Fruit fly (Drosophila melanogaster) whole organism, pupa: ENCODE measurements around the gene CG17118.

Experiments used
- CG10348 ChIP-seq: fragments of 200-800 bp; sonication (Bioruptor generic); IDR thresholded peaks from 2 replicates; pipeline ENCODE4 v1.3.6; 2022; ENCODE audit warnings: missing biosample characterization, missing genetic modification characterization
- CG12605 ChIP-seq: fragments of 200-800 bp; sonication (Bioruptor generic); IDR thresholded peaks from 2 replicates; pipeline ENCODE4 v1.3.6; 2022; ENCODE audit warnings: missing biosample characterization, missing genetic modification characterization
- CG13204 ChIP-seq: fragments of 200-800 bp; sonication (Bioruptor generic); optimal IDR thresholded peaks from 2 replicates; lab custom pipeline; 2018; ENCODE audit warnings: missing biosample characterization, mild to moderate bottlenecking, missing genetic modification characterization, moderate library complexity
- CG14655 ChIP-seq: fragments of 200-800 bp; sonication (Bioruptor generic); optimal IDR thresholded peaks from 3 replicates; lab custom pipeline; 2017; ENCODE audit warnings: mild to moderate bottlenecking, missing biosample characterization, missing genetic modification reagents, missing genetic modification characterization
- CG15710 ChIP-seq: fragments of 200-800 bp; sonication (Bioruptor generic); optimal IDR thresholded peaks from 2 replicates; lab custom pipeline; 2018; ENCODE audit warnings: missing biosample characterization, mild to moderate bottlenecking, missing genetic modification characterization, moderate library complexity
- CG17806 ChIP-seq: fragments of 200-800 bp; sonication (Bioruptor generic); optimal IDR thresholded peaks from 2 replicates; lab custom pipeline; 2018; ENCODE audit warnings: missing biosample characterization, mild to moderate bottlenecking, missing genetic modification characterization, moderate library complexity
- CG32121 ChIP-seq: fragments of 200-800 bp; sonication (Bioruptor generic); IDR thresholded peaks from 2 replicates; pipeline ENCODE4 v1.3.6; 2022; ENCODE audit warnings: missing biosample characterization, missing genetic modification characterization
- CG34367 ChIP-seq: fragments of 200-800 bp; sonication (Bioruptor generic); optimal IDR thresholded peaks from 2 replicates; lab custom pipeline; 2018; ENCODE audit warnings: missing biosample characterization, mild to moderate bottlenecking, missing genetic modification characterization
- CG4496 ChIP-seq: fragments of 200-800 bp; sonication (Bioruptor generic); IDR thresholded peaks from 3 replicates; pipeline ENCODE4 v1.3.6; 2022; ENCODE audit warnings: missing biosample characterization, missing genetic modification characterization
- CG8159 ChIP-seq: fragments of 200-800 bp; sonication (Bioruptor generic); optimal IDR thresholded peaks from 3 replicates; lab custom pipeline; 2018; ENCODE audit warnings: missing biosample characterization, mild to moderate bottlenecking, missing genetic modification characterization, moderate library complexity
- CG8301 ChIP-seq: fragments of 200-800 bp; sonication (Bioruptor generic); optimal IDR thresholded peaks from 2 replicates; lab custom pipeline; 2018; ENCODE audit warnings: missing biosample characterization, mild to moderate bottlenecking, missing genetic modification characterization
- CG9948 ChIP-seq: fragments of 200-800 bp; sonication (Bioruptor generic); optimal IDR thresholded peaks from 2 replicates; lab custom pipeline; 2018; ENCODE audit warnings: missing biosample characterization, mild to moderate bottlenecking, missing genetic modification characterization, moderate library complexity
- D1 ChIP-seq: fragments of 200-800 bp; sonication (Bioruptor generic); optimal IDR thresholded peaks from 2 replicates; lab custom pipeline; 2018; ENCODE audit warnings: missing biosample characterization, mild to moderate bottlenecking, missing genetic modification characterization, moderate library complexity
- EcR ChIP-seq: fragments of 200-800 bp; sonication (Bioruptor generic); optimal IDR thresholded peaks from 3 replicates; lab custom pipeline; 2019; ENCODE audit warnings: missing biosample characterization, missing genetic modification characterization, mild to moderate bottlenecking, moderate library complexity, missing genetic modification reagents
- Ets98B ChIP-seq: fragments of 200-800 bp; sonication (Bioruptor generic); IDR thresholded peaks from 2 replicates; pipeline ENCODE4 v1.3.6; 2022; ENCODE audit warnings: missing biosample characterization, missing genetic modification characterization
- Pif1A ChIP-seq: fragments of 200-800 bp; sonication (Bioruptor generic); optimal IDR thresholded peaks from 3 replicates; lab custom pipeline; 2016; ENCODE audit warnings: missing biosample characterization, missing genetic modification characterization
- Pif1B ChIP-seq: fragments of 200-800 bp; sonication (Bioruptor generic); optimal IDR thresholded peaks from 3 replicates; lab custom pipeline; 2016; ENCODE audit warnings: missing biosample characterization, missing genetic modification characterization
- fd96Ca ChIP-seq: fragments of 200-800 bp; sonication (Bioruptor generic); IDR thresholded peaks from 3 replicates; pipeline ENCODE4 v1.3.6; 2022; ENCODE audit warnings: missing biosample characterization, missing genetic modification characterization
- gl ChIP-seq: fragments of 200-800 bp; sonication (Bioruptor generic); optimal IDR thresholded peaks from 2 replicates; lab custom pipeline; 2018; ENCODE audit warnings: missing biosample characterization, mild to moderate bottlenecking, missing genetic modification characterization
- rn ChIP-seq: fragments of 200-800 bp; sonication (Bioruptor generic); IDR thresholded peaks from 2 replicates; pipeline ENCODE4 v1.3.6; 2022; ENCODE audit warnings: missing biosample characterization, missing genetic modification characterization

CG17118 gene

dm6 chr2L:10685666-10686065 lies 44.4 kb upstream of the CG17118 start:
- no peak for TF ChIP-seq CG17806 (tag; lab: Kevin White, UChicago)
- TF ChIP-seq D1 (tag; lab: Kevin White, UChicago), result no peak
- no peak for TF ChIP-seq CG15710
- TF ChIP-seq CG14655 (GFP tag; lab: Kevin White, UChicago), result no peak
- TF ChIP-seq CG9948 (tag; lab: Kevin White, UChicago), result no peak
- TF ChIP-seq CG34367, result no peak
- TF ChIP-seq Pif1B (GFP tag; lab: Kevin White, UChicago), result no peak
- TF ChIP-seq CG10348 (GFP tag; lab: Robert Waterston, UW), result no peak
- TF ChIP-seq CG8301 (tag; lab: Kevin White, UChicago), result no peak

DNA sequence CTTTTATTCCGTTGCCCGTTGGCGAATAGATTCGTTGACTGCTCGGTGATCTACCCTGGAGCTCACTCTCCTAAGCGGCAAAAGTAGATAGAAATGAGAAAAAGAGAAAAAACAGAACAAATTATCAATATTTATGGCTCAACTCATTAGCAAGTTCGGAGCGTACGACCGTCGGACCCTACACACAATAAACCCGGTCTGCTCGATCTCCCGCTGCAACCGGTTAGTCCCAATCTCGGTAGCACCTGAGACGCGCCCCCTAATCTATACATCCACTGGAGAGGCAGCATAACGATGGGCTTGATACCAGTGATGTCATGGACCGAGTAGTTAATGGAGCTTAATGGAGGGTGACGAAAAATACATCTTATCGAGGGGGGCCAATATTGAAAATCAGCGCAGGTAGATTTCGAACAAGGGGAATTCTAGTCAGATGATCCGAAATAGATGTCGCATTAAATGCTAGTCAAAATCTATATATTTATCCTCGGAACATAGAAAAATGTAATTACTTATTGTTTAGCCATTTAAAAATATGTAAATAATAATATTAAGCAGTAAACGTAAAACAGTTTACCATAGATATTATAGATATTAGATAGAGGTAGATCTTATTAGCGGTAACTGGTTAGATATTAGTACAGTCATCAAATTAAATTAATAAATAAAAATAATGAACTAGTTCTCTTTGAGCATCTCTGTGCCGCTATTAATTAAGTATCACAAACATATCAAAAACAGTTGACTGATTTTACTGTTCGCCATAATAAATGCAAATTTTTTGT lies 42.9 kb upstream of the CG17118 start, which contains the start of gene CG7296:
Gene CG7296 (minus strand): TSS at position 58 of the 785 bp plus-strand sequence.
- TF ChIP-seq CG32121 (GFP tag; lab: Robert Waterston, UW) (no peak), CG12605 (GFP tag; lab: Robert Waterston, UW) (no peak), rn (GFP tag; lab: Robert Waterston, UW) (no peak), CG34367 (no peak), CG8301 (tag; lab: Kevin White, UChicago) (no peak), CG13204 (GFP tag; lab: Kevin White, UChicago) (no peak), gl (tag; lab: Kevin White, UChicago) (no peak)

- TF ChIP-seq CG15710 (no peak), CG8301 (tag; lab: Kevin White, UChicago) (no peak), gl (tag; lab: Kevin White, UChicago) (no peak), CG13204 (GFP tag; lab: Kevin White, UChicago) (no peak), Pif1A (GFP tag; lab: Kevin White, UChicago) (no peak), Pif1B (GFP tag; lab: Kevin White, UChicago) (no peak), CG4496 (GFP tag; lab: Robert Waterston, UW) (no peak), rn (GFP tag; lab: Robert Waterston, UW) (no peak), CG10348 (GFP tag; lab: Robert Waterston, UW) (no peak), EcR (no peak), CG32121 (GFP tag; lab: Robert Waterston, UW) (no peak)
Observed at dm6 chr2L:10687794-10688185, 42.3 kb upstream of the CG17118 start.

dm6 chr2L:10688764-10689163 lies 41.3 kb upstream of the CG17118 start:
- no peak for TF ChIP-seq gl (tag; lab: Kevin White, UChicago)
- TF ChIP-seq CG4496 (GFP tag; lab: Robert Waterston, UW), result no peak
- no peak for TF ChIP-seq fd96Ca (GFP tag; lab: Robert Waterston, UW)
- TF ChIP-seq CG12605 (GFP tag; lab: Robert Waterston, UW), result no peak
- no peak for TF ChIP-seq CG13204 (GFP tag; lab: Kevin White, UChicago)
- no peak for TF ChIP-seq CG15710
- TF ChIP-seq CG32121 (GFP tag; lab: Robert Waterston, UW), result no peak
- TF ChIP-seq Ets98B (GFP tag; lab: Robert Waterston, UW), result no peak
- TF ChIP-seq CG10348 (GFP tag; lab: Robert Waterston, UW), result no peak
- TF ChIP-seq CG17806 (tag; lab: Kevin White, UChicago), result no peak
- no peak for TF ChIP-seq D1 (tag; lab: Kevin White, UChicago)
- no peak for TF ChIP-seq rn (GFP tag; lab: Robert Waterston, UW)
- no peak for TF ChIP-seq CG8159
- TF ChIP-seq CG9948 (tag; lab: Kevin White, UChicago), result no peak
- TF ChIP-seq CG14655 (GFP tag; lab: Kevin White, UChicago), result no peak
- TF ChIP-seq CG34367, result no peak
- TF ChIP-seq Pif1A (GFP tag; lab: Kevin White, UChicago), result no peak

DNA sequence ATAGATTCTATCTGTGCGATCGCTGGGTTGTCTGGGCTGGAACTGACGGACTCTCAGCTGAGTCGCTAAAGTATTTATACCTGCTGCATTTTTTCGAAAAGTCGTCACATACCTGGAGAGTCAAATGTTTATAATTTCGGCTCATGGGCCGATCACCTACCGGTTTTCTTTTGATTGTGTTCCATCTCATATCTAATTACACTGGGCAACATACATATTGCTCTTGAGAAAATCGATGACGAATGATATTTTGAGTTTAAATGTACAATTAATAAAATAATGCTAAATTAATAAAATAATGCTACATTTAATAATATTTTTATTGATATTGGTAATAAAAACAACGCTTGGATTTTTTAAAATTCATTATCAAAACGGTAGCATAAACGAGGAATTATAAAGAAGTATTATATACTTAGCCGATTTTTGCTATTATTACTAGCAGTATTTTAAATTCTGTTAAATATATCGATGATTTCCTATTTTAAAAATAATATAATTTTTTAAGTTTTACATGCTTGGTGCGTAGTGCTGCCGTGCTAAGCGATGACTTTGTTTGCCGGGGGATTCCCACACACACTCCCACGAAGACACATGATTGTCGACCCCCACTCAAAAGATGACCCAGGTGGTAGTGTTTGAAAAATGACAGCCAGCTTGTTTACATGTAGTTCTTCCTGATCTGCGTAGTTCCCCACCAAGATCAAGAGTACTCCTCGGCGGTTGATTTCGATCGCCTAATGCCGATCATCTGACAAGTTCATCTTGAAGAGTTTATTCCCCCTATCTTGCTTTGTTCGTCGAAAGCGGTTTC lies 40.6 kb upstream of the CG17118 start, which contains the start of gene CG7294:
Gene CG7294 (minus strand): TSS at position 51 of the 814 bp plus-strand sequence.
- TF ChIP-seq rn (GFP tag; lab: Robert Waterston, UW) (no peak), CG9948 (tag; lab: Kevin White, UChicago) (no peak), EcR (no peak), fd96Ca (GFP tag; lab: Robert Waterston, UW) (no peak), CG13204 (GFP tag; lab: Kevin White, UChicago) (no peak), CG8301 (tag; lab: Kevin White, UChicago) (no peak), CG8159 (no peak), CG14655 (GFP tag; lab: Kevin White, UChicago) (no peak), CG10348 (GFP tag; lab: Robert Waterston, UW) (no peak), CG34367 (no peak), CG32121 (GFP tag; lab: Robert Waterston, UW) (no peak), CG17806 (tag; lab: Kevin White, UChicago) (no peak), gl (tag; lab: Kevin White, UChicago) (no peak), Pif1A (GFP tag; lab: Kevin White, UChicago) (no peak), CG15710 (no peak), Ets98B (GFP tag; lab: Robert Waterston, UW) (no peak), D1 (tag; lab: Kevin White, UChicago) (no peak)
